Fruit fly (Drosophila melanogaster): ENCODE measurements around the gene CG10359.

DNA sequence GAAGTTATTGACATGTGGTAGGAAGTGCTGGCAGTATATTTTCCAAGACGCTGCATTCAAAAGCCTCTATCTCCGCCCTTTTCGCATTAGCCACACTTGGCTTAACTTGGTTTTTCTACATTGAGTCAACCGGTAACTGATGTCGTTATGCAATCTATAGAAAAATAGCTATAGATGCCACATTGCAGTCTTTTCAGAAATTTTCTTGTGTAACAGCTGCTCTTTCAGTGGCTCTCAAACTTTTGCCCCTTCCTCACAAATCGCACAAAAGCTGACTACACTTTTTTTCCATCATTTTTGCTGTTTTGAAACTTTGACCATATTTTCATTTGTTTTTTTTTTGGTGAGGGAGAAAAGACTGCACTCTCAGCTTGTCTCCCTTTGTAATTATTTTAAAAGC is 41.4 kb upstream of the CG10359 start:
- TF ChIP-seq CG12605 (GFP tag; IDR thresholded peaks at IDR 0.05) (no peak), CG8159 (tag; optimal IDR thresholded peaks at IDR 0.05) (no peak), CG9948 (tag; optimal IDR thresholded peaks at IDR 0.05) (no peak), Snoo (tag; optimal IDR thresholded peaks at IDR 0.05) (no peak), Ets98B (GFP tag; IDR thresholded peaks at IDR 0.05) (no peak), CG4496 (GFP tag; IDR thresholded peaks at IDR 0.05) (no peak)

Measured in whole organism, pupa.